Worm (Caenorhabditis elegans): ENCODE results near the gene nhr-66.

Gene nhr-66

DNA sequence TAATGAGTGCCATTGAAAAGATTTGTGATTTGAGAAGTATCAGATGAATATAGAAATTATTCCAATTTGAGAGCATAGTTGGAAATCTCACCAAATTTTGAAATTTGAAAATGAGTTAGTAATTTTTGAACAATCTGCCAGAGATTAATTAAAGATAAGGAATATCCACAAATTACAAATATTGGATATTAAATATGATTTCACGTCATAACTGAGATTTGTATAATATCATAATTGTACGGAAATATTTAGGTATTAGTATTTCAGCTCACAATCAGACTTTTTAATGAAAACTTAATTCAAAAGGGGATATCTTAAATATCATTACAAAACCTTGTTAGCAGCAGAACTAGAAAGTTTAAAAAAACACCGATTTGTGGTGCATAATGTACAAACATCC, 23.5 kb upstream of the nhr-66 start, which contains the start of gene K07H8.7:
K07H8.7 (minus strand) TSS at position 101 of the 400 bp plus-strand sequence.
- no peak for TF ChIP-seq cog-1 (tag; optimal IDR thresholded peaks at IDR 0.05)
- TF ChIP-seq ref-1 (GFP tag; conservative IDR thresholded peaks at IDR 0.05): no peak
- no peak for TF ChIP-seq klf-2 (GFP tag; conservative IDR thresholded peaks at IDR 0.05)
- TF ChIP-seq flt-1 (GFP tag; IDR thresholded peaks at IDR 0.05): no peak
- no peak for TF ChIP-seq ztf-29 (GFP tag; IDR thresholded peaks at IDR 0.05)
- TF ChIP-seq tab-1 (GFP tag; IDR thresholded peaks at IDR 0.05): no peak
- no peak for TF ChIP-seq ztf-23 (GFP tag; IDR thresholded peaks at IDR 0.05)
- no peak for TF ChIP-seq med-1 (GFP tag; optimal IDR thresholded peaks at IDR 0.05; ENCODE audit: insufficient read depth)
- TF ChIP-seq T22C8.4 (GFP tag; IDR thresholded peaks at IDR 0.05): no peak

DNA sequence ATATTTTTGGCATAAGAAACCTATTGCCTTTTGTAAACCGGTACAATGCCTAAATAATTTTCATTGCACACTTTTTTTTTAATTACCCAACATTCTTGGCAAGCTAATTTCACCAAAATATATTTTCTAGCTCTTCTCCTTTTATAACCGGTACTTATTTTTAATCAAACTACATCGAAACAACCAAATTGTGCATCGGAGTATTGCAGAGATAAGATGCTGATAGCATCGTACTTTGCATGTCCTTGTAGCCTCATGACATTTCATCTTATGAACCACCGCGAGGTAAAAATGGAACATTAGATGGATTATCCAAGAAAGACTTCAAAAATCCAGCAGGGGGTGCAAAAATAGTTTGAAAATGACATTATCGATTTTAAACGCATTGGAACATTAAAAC, 18.8 kb upstream of the nhr-66 start:
- TF ChIP-seq med-1 (GFP tag; optimal IDR thresholded peaks at IDR 0.05; ENCODE audit: insufficient read depth) (no peak), flt-1 (GFP tag; IDR thresholded peaks at IDR 0.05) (no peak), ref-1 (GFP tag; conservative IDR thresholded peaks at IDR 0.05) (no peak), klf-2 (GFP tag; conservative IDR thresholded peaks at IDR 0.05) (no peak), T22C8.4 (GFP tag; IDR thresholded peaks at IDR 0.05) (no peak), tab-1 (GFP tag; IDR thresholded peaks at IDR 0.05) (no peak), ztf-23 (GFP tag; IDR thresholded peaks at IDR 0.05) (no peak), ztf-29 (GFP tag; IDR thresholded peaks at IDR 0.05) (no peak), cog-1 (tag; optimal IDR thresholded peaks at IDR 0.05) (no peak)

DNA sequence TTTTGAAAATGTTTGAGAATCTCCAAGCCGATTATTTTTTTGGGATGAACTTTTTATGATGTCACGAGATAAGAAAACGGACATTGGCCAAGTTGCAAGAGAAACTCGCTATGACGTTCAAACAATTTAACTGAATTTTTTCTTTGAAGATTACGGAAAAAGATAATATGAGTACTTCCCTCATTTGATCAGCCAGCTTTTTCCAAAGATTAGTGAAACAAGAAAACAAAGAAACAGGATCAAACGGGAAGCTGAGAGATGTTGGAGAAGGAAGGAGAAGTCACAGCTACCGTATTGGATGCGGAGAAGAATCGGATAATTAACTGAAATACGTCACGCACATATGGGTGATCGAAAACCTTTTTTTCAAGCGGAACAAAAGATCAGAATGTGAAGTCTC, 17.8 kb upstream of the nhr-66 start:
- TF ChIP-seq ztf-29 (GFP tag; IDR thresholded peaks at IDR 0.05) (no peak), med-1 (GFP tag; optimal IDR thresholded peaks at IDR 0.05; ENCODE audit: insufficient read depth) (no peak), T22C8.4 (GFP tag; IDR thresholded peaks at IDR 0.05) (no peak), ref-1 (GFP tag; conservative IDR thresholded peaks at IDR 0.05) (no peak), cog-1 (tag; optimal IDR thresholded peaks at IDR 0.05) (no peak), tab-1 (GFP tag; IDR thresholded peaks at IDR 0.05) (no peak), ztf-23 (GFP tag; IDR thresholded peaks at IDR 0.05) (no peak), flt-1 (GFP tag; IDR thresholded peaks at IDR 0.05) (no peak), klf-2 (GFP tag; conservative IDR thresholded peaks at IDR 0.05) (no peak)

DNA sequence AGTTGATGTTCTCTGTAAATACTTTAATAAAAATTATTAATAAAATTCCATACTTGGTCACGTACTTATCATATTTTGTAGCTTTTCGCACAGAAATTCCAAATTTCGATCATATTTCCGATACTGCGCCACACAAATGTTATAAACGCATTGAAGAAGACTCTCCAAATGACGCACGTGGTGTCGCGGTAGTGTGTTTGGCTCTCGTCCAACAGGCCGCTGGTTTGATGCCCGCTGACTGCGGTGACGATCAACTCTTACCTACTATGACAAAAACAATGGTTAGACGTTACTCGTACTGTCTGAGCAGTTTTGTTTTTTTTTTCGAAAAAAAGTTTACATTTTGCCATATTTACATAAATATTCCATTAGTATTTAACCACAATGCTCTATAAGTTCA, 16.5 kb upstream of the nhr-66 start:
- peak; percentile 98 for TF ChIP-seq tab-1 (GFP tag; IDR thresholded peaks at IDR 0.05)
- peak; percentile 96 for TF ChIP-seq cog-1 (tag; optimal IDR thresholded peaks at IDR 0.05)
- TF ChIP-seq klf-2 (GFP tag; conservative IDR thresholded peaks at IDR 0.05): peak; percentile 90
- peak; percentile 96 for TF ChIP-seq ref-1 (GFP tag; conservative IDR thresholded peaks at IDR 0.05)
- TF ChIP-seq ztf-23 (GFP tag; IDR thresholded peaks at IDR 0.05): peak; percentile 95
- peak; percentile 98 for TF ChIP-seq flt-1 (GFP tag; IDR thresholded peaks at IDR 0.05)
- TF ChIP-seq med-1 (GFP tag; optimal IDR thresholded peaks at IDR 0.05; ENCODE audit: insufficient read depth): peak; percentile 76
- TF ChIP-seq ztf-29 (GFP tag; IDR thresholded peaks at IDR 0.05): peak; percentile 94
- TF ChIP-seq T22C8.4 (GFP tag; IDR thresholded peaks at IDR 0.05): peak; percentile 96

DNA sequence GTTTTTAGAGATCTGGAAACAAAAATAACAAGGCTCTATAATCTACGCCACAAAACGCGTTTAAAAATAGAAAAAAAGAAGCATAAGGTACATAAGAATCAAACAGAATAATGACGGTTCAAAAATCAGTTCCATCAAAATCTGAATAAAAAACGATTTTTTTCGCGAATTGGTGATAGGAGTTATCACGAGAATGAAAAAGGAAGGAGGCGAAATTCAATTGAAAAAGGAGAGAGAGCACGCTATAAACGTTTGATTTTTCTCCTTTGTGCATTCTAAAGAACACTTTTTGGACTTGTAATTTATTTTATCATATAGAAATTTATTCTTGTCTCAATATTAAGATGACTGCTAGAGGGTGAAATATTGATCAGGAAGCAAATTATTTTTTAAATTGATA, 14.9 kb upstream of the nhr-66 start:
- TF ChIP-seq ztf-29 (GFP tag; IDR thresholded peaks at IDR 0.05) (no peak), flt-1 (GFP tag; IDR thresholded peaks at IDR 0.05) (no peak), tab-1 (GFP tag; IDR thresholded peaks at IDR 0.05) (no peak), ztf-23 (GFP tag; IDR thresholded peaks at IDR 0.05) (no peak), T22C8.4 (GFP tag; IDR thresholded peaks at IDR 0.05) (no peak), cog-1 (tag; optimal IDR thresholded peaks at IDR 0.05) (no peak), klf-2 (GFP tag; conservative IDR thresholded peaks at IDR 0.05) (no peak), med-1 (GFP tag; optimal IDR thresholded peaks at IDR 0.05; ENCODE audit: insufficient read depth) (no peak), ref-1 (GFP tag; conservative IDR thresholded peaks at IDR 0.05) (no peak)

DNA sequence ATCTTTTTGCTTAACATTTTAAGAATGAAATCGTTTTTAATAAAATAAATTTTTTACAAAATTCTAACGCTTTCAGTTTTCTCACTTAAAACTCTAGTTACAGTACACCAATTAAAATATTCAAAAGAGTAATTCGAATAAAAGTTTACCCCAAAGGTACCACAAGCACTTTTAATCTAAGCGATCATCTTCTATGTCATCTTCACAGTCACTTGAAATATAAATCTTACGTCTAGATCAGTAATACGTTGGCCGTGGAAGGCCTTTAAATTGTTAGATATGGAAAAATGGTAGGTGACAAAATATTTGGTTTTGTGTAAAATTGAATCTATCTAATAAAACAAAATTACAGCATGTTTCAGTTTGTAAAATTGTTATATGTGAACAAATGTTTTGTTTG, 10.9 kb upstream of the nhr-66 start:
- no peak for TF ChIP-seq tab-1 (GFP tag; IDR thresholded peaks at IDR 0.05)
- no peak for TF ChIP-seq ztf-23 (GFP tag; IDR thresholded peaks at IDR 0.05)
- no peak for TF ChIP-seq flt-1 (GFP tag; IDR thresholded peaks at IDR 0.05)
- no peak for TF ChIP-seq T22C8.4 (GFP tag; IDR thresholded peaks at IDR 0.05)
- TF ChIP-seq med-1 (GFP tag; optimal IDR thresholded peaks at IDR 0.05; ENCODE audit: insufficient read depth): no peak
- TF ChIP-seq klf-2 (GFP tag; conservative IDR thresholded peaks at IDR 0.05): no peak
- no peak for TF ChIP-seq ztf-29 (GFP tag; IDR thresholded peaks at IDR 0.05)
- no peak for TF ChIP-seq cog-1 (tag; optimal IDR thresholded peaks at IDR 0.05)
- TF ChIP-seq ref-1 (GFP tag; conservative IDR thresholded peaks at IDR 0.05): no peak

DNA sequence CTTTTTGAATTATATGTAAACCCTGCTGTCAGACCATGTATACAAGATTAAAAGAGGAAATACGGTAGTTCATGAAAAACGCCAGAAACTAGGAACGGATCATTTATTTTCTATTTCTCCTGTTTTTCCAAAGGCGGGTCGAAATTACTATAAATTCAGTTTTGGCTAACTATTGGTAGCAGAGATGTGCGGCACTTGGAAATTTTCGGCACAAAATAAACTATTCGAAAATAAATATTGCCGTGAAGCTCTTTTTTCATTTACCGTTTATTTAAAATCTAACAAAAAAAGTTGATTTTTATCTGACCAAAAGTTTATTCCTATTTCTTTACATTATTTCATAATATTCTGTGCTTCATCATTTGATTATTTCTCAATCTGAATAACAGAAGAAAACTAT, 7.7 kb upstream of the nhr-66 start, which contains the start of gene T09A12.1:
T09A12.1 (plus strand) TSS at position 301 of the 400 bp plus-strand sequence.
- no peak for TF ChIP-seq tab-1 (GFP tag; IDR thresholded peaks at IDR 0.05)
- TF ChIP-seq med-1 (GFP tag; optimal IDR thresholded peaks at IDR 0.05; ENCODE audit: insufficient read depth): no peak
- TF ChIP-seq ztf-29 (GFP tag; IDR thresholded peaks at IDR 0.05): no peak
- no peak for TF ChIP-seq T22C8.4 (GFP tag; IDR thresholded peaks at IDR 0.05)
- TF ChIP-seq cog-1 (tag; optimal IDR thresholded peaks at IDR 0.05): no peak
- no peak for TF ChIP-seq flt-1 (GFP tag; IDR thresholded peaks at IDR 0.05)
- TF ChIP-seq klf-2 (GFP tag; conservative IDR thresholded peaks at IDR 0.05): no peak
- no peak for TF ChIP-seq ref-1 (GFP tag; conservative IDR thresholded peaks at IDR 0.05)

DNA sequence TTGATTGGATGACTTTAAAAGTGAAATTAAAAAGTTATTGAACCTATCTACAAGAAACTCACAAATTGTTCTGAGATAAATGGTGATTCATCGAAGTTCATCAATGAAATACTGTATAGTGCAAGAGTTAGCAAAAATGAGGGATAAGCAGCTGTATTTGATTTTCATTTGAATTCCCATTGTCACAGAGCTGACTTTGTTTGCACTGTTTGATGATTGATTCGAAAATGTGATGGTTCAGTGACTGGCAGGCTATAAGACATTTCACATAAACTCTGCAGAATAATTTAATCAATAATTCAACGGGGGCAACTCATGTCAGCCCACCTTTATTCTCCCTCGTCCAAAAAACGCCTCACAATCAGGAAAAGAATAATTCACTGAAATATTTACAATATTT, 7.2 kb upstream of the nhr-66 start, which contains the start of gene T09A12.8:
T09A12.8 (minus strand) TSS at position 101 of the 400 bp plus-strand sequence.
- no peak for TF ChIP-seq cog-1 (tag; optimal IDR thresholded peaks at IDR 0.05)
- TF ChIP-seq med-1 (GFP tag; optimal IDR thresholded peaks at IDR 0.05; ENCODE audit: insufficient read depth): no peak
- no peak for TF ChIP-seq ztf-29 (GFP tag; IDR thresholded peaks at IDR 0.05)
- TF ChIP-seq tab-1 (GFP tag; IDR thresholded peaks at IDR 0.05): no peak
- TF ChIP-seq flt-1 (GFP tag; IDR thresholded peaks at IDR 0.05): no peak
- TF ChIP-seq T22C8.4 (GFP tag; IDR thresholded peaks at IDR 0.05): no peak
- no peak for TF ChIP-seq klf-2 (GFP tag; conservative IDR thresholded peaks at IDR 0.05)

DNA sequence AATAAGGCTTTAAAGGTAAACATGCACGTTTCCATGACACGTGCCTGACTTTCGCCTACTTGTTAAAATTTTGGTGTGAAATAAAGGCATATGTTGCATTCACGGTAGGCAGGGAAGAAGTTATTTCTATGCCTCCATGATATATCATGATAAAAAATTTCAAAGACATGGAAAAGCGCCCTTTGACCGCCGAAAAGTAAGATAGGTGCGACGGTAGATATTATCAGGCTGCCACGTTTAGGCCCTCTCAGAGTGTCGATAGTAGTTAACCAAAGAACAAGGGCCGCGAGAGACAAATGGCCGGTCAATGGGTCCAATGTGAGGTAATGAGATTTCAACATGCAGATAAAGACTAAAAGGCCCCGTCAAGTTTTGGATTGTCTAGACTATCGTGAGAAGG, 6.8 kb upstream of the nhr-66 start:
- TF ChIP-seq flt-1 (GFP tag; IDR thresholded peaks at IDR 0.05) (no peak), med-1 (GFP tag; optimal IDR thresholded peaks at IDR 0.05; ENCODE audit: insufficient read depth) (no peak), tab-1 (GFP tag; IDR thresholded peaks at IDR 0.05) (no peak)

DNA sequence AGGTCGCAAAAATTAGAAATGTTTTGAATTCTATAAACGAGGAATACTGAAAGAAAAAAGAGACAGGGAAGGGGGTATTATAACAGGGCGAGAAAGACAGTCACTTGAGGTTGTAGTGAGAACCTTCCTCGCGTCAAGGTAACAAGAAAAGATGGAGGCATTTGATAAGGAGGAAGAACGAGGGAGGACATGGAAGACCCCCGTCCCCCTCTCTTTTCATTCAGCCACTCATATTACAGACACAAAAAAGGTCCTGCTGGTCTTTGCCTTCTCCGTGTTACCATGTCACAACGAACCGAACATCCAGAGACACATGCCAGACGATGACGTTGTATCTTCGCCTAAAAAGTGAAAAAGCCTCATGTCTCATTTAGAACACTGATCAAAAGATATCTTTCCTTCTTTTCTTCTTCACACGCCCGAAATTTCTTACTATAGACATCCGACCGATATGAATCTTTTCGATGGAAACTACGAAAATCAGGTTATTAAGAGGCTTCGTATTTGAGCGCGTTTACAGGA, 5.0 kb upstream of the nhr-66 start:
- TF ChIP-seq tab-1 (GFP tag; IDR thresholded peaks at IDR 0.05): no peak
- no peak for TF ChIP-seq med-1 (GFP tag; optimal IDR thresholded peaks at IDR 0.05; ENCODE audit: insufficient read depth)
- TF ChIP-seq cog-1 (tag; optimal IDR thresholded peaks at IDR 0.05): no peak
- TF ChIP-seq flt-1 (GFP tag; IDR thresholded peaks at IDR 0.05): no peak
- no peak for TF ChIP-seq ref-1 (GFP tag; conservative IDR thresholded peaks at IDR 0.05)

Data from whole organism, midembryonic.